Worm (Caenorhabditis elegans) whole organism, L1 larva: ENCODE results near the gene uig-1.

Experiments used
- C04F5.9 ChIP-seq: sonication (generic microtip); optimal IDR thresholded peaks from 2 replicates; lab custom pipeline; 2016; ENCODE audit warnings: missing genetic modification characterization, missing compliant biosample characterization
- F16B12.6 ChIP-seq: fragments of 150-350 bp; optimal IDR thresholded peaks from 2 replicates; lab custom pipeline; 2014; ENCODE audit warnings: missing biosample characterization, missing genetic modification characterization
- aha-1 ChIP-seq: fragments of 150-350 bp; optimal IDR thresholded peaks from 2 replicates; lab custom pipeline; 2014; ENCODE audit warnings: missing biosample characterization, missing genetic modification characterization
- alr-1 ChIP-seq: fragments of 200-800 bp; sonication (Bioruptor generic); optimal IDR thresholded peaks from 2 replicates; lab custom pipeline; 2018; ENCODE audit warnings: borderline replicate concordance, mild to moderate bottlenecking, missing genetic modification characterization, missing compliant biosample characterization
- blmp-1 ChIP-seq: fragments of 150-350 bp; optimal IDR thresholded peaks from 2 replicates; lab custom pipeline; 2014; ENCODE audit warnings: missing biosample characterization, missing genetic modification characterization
- ceh-63 ChIP-seq: fragments of 200-800 bp; sonication (Bioruptor generic); optimal IDR thresholded peaks from 2 replicates; lab custom pipeline; 2018; ENCODE audit warnings: mild to moderate bottlenecking, missing genetic modification characterization, missing compliant biosample characterization
- ceh-8 ChIP-seq: fragments of 200-800 bp; sonication (Bioruptor generic); optimal IDR thresholded peaks from 2 replicates; lab custom pipeline; 2018; ENCODE audit warnings: mild to moderate bottlenecking, missing genetic modification characterization, moderate library complexity, missing compliant biosample characterization
- ceh-82 ChIP-seq, 3 experiments: fragments of 150-350 bp in 1 of 3; sonication (generic microtip) in 2 of 3; optimal IDR thresholded peaks; 2 replicates each; lab custom pipeline; 2014 to 2017; ENCODE audit warnings: missing biosample characterization in 3 of 3, missing genetic modification characterization in 3 of 3
- ceh-88 ChIP-seq: fragments of 200-800 bp; sonication (Bioruptor generic); IDR thresholded peaks from 2 replicates; pipeline ENCODE4 v1.3.6; 2022; ENCODE audit warnings: missing genetic modification characterization, missing compliant biosample characterization
- dpl-1 ChIP-seq, 3 experiments: fragments of 150-350 bp in 2 of 3; sonication (generic microtip) in 1 of 3; optimal IDR thresholded peaks; 2 replicates each; lab custom pipeline; 2014 to 2017; ENCODE audit warnings: missing biosample characterization in 3 of 3, missing genetic modification characterization in 3 of 3, missing genetic modification reagents in 3 of 3
- efl-1 ChIP-seq, 4 experiments: fragments of 150-350 bp; optimal IDR thresholded peaks in 3 of 4; peaks in 1 of 4; 1 replicate in 1 of 4; 2 replicates in 3 of 4; lab custom pipeline; 2014; ENCODE audit warnings: missing biosample characterization in 2 of 4, missing genetic modification characterization in 2 of 4, missing genetic modification reagents in 2 of 4
- egl-27 ChIP-seq, 2 experiments: fragments of 150-350 bp in 1 of 2; sonication (generic microtip); optimal IDR thresholded peaks; 3 replicates each; lab custom pipeline; 2017 to 2018; ENCODE audit warnings: missing biosample characterization in 2 of 2, missing genetic modification characterization in 2 of 2, missing genetic modification reagents in 2 of 2
- elt-2 ChIP-seq: sonication (generic microtip); optimal IDR thresholded peaks from 2 replicates; lab custom pipeline; 2016; ENCODE audit warnings: missing genetic modification characterization, mild to moderate bottlenecking, inconsistent platforms, missing compliant biosample characterization, missing genetic modification reagents
- fkh-4 ChIP-seq: sonication (generic microtip); optimal IDR thresholded peaks from 2 replicates; lab custom pipeline; 2016; ENCODE audit warnings: missing compliant biosample characterization, missing genetic modification characterization, borderline replicate concordance
- fkh-8 ChIP-seq: sonication (generic microtip); optimal IDR thresholded peaks from 2 replicates; lab custom pipeline; 2016; ENCODE audit warnings: mild to moderate bottlenecking, missing genetic modification characterization, missing compliant biosample characterization
- grh-1 ChIP-seq: fragments of 200-800 bp; sonication (Bioruptor generic); IDR thresholded peaks from 2 replicates; pipeline ENCODE4 v1.3.6; 2022; ENCODE audit warnings: missing genetic modification reagents, missing genetic modification characterization, missing compliant biosample characterization
- hlh-17 ChIP-seq: fragments of 200-800 bp; sonication (Bioruptor generic); optimal IDR thresholded peaks from 2 replicates; lab custom pipeline; 2018; ENCODE audit warnings: missing genetic modification characterization, mild to moderate bottlenecking, missing compliant biosample characterization, moderate library complexity, borderline replicate concordance
- hpl-2 ChIP-seq: fragments of 150-350 bp; optimal IDR thresholded peaks from 2 replicates; lab custom pipeline; 2014; ENCODE audit warnings: missing biosample characterization, missing genetic modification reagents, missing genetic modification characterization
- lin-15B ChIP-seq: fragments of 150-350 bp; sonication (generic microtip); optimal IDR thresholded peaks from 3 replicates; lab custom pipeline; 2014; ENCODE audit warnings: missing biosample characterization, missing genetic modification characterization
- lin-35 ChIP-seq, 2 experiments: fragments of 150-350 bp; optimal IDR thresholded peaks; 2 replicates each; lab custom pipeline; 2014; ENCODE audit warnings: missing biosample characterization in 2 of 2, missing genetic modification characterization in 2 of 2, missing genetic modification reagents in 2 of 2
- lir-3 ChIP-seq: sonication (generic microtip); optimal IDR thresholded peaks from 2 replicates; lab custom pipeline; 2016; ENCODE audit warnings: mild to moderate bottlenecking, missing genetic modification characterization, moderate library complexity, missing compliant biosample characterization; ENCODE audit not compliant: poor library complexity
- lsy-2 ChIP-seq, 2 experiments: fragments of 150-350 bp; optimal IDR thresholded peaks; 2 replicates each; lab custom pipeline; 2014; ENCODE audit warnings: missing biosample characterization in 2 of 2, missing genetic modification characterization in 2 of 2
- mep-1 ChIP-seq: fragments of 150-350 bp; optimal IDR thresholded peaks from 2 replicates; lab custom pipeline; 2014; ENCODE audit warnings: missing biosample characterization, missing genetic modification characterization
- nhr-11 ChIP-seq: fragments of 150-350 bp; optimal IDR thresholded peaks from 2 replicates; lab custom pipeline; 2014; ENCODE audit warnings: missing biosample characterization, missing genetic modification characterization
- nhr-28 ChIP-seq: fragments of 150-350 bp; optimal IDR thresholded peaks from 2 replicates; lab custom pipeline; 2014; ENCODE audit warnings: missing biosample characterization, missing genetic modification characterization
- nhr-71 ChIP-seq: sonication (generic microtip); optimal IDR thresholded peaks from 2 replicates; lab custom pipeline; 2016; ENCODE audit warnings: mild to moderate bottlenecking, missing genetic modification characterization, moderate library complexity, missing compliant biosample characterization
- nhr-84 ChIP-seq: sonication (generic microtip); optimal IDR thresholded peaks from 2 replicates; lab custom pipeline; 2017; ENCODE audit warnings: missing biosample characterization, missing genetic modification characterization
- nhr-90 ChIP-seq: sonication (generic microtip); optimal IDR thresholded peaks from 2 replicates; lab custom pipeline; 2016; ENCODE audit warnings: mild to moderate bottlenecking, missing genetic modification characterization, missing compliant biosample characterization; ENCODE audit not compliant: poor library complexity
- pag-3 ChIP-seq: sonication (generic microtip); optimal IDR thresholded peaks from 2 replicates; lab custom pipeline; 2017; ENCODE audit warnings: missing genetic modification characterization, mild to moderate bottlenecking, missing compliant biosample characterization, antibody characterized with exemption, borderline replicate concordance; ENCODE audit not compliant: insufficient read depth
- pax-3 ChIP-seq: fragments of 200-800 bp; sonication (Bioruptor generic); optimal IDR thresholded peaks from 2 replicates; lab custom pipeline; 2018; ENCODE audit warnings: mild to moderate bottlenecking, missing genetic modification characterization, moderate library complexity, missing compliant biosample characterization
- rnt-1 ChIP-seq: sonication (generic microtip); optimal IDR thresholded peaks from 2 replicates; lab custom pipeline; 2016; ENCODE audit warnings: mild to moderate bottlenecking, missing genetic modification characterization, moderate library complexity, missing compliant biosample characterization
- skn-1 ChIP-seq: fragments of 150-350 bp; optimal IDR thresholded peaks from 2 replicates; lab custom pipeline; 2014; ENCODE audit warnings: missing biosample characterization, missing genetic modification characterization
- sptf-1 ChIP-seq: fragments of 150-350 bp; optimal IDR thresholded peaks from 2 replicates; lab custom pipeline; 2014; ENCODE audit warnings: missing biosample characterization, missing genetic modification characterization
- unc-30 ChIP-seq: sonication (generic microtip); optimal IDR thresholded peaks from 2 replicates; lab custom pipeline; 2017; ENCODE audit warnings: missing biosample characterization, missing genetic modification characterization
- unc-86 ChIP-seq: sonication (generic microtip); optimal IDR thresholded peaks from 2 replicates; lab custom pipeline; 2016; ENCODE audit warnings: missing genetic modification characterization, missing compliant biosample characterization
- vab-15 ChIP-seq: sonication (generic microtip); optimal IDR thresholded peaks from 2 replicates; lab custom pipeline; 2017; ENCODE audit warnings: missing genotype, mild to moderate bottlenecking, missing genetic modification characterization, missing compliant biosample characterization
- xbp-1 ChIP-seq: sonication (generic microtip); optimal IDR thresholded peaks from 2 replicates; lab custom pipeline; 2016; ENCODE audit warnings: missing genetic modification characterization, missing compliant biosample characterization
- zag-1 ChIP-seq: fragments of 150-350 bp; optimal IDR thresholded peaks from 2 replicates; lab custom pipeline; 2014; ENCODE audit warnings: missing biosample characterization, missing genetic modification characterization
- zip-4 ChIP-seq: fragments of 200-800 bp; sonication (Bioruptor generic); optimal IDR thresholded peaks from 2 replicates; lab custom pipeline; 2018; ENCODE audit warnings: mild to moderate bottlenecking, missing genetic modification characterization, moderate library complexity, missing compliant biosample characterization
- ztf-11 ChIP-seq, 2 experiments: sonication (generic microtip); optimal IDR thresholded peaks; 2 replicates each; lab custom pipeline; 2016 to 2017; ENCODE audit warnings: missing genetic modification characterization in 2 of 2, missing biosample characterization in 1 of 2, missing compliant biosample characterization in 1 of 2

Gene uig-1

ce11 chrV:13285284-13285683, 10.5 kb downstream of the uig-1 start (continued):
- TF ChIP-seq lin-15B (tag; lab: Kevin White, UChicago) (no peak), hlh-17 (GFP tag; lab: Kevin White, UChicago) (no peak), unc-86 (tag; lab: Kevin White, UChicago) (no peak), fkh-4 (tag; lab: Kevin White, UChicago) (no peak), nhr-28 (tag; lab: Kevin White, UChicago) (no peak), zip-4 (no peak), fkh-8 (no peak), ceh-63 (GFP tag; lab: Kevin White, UChicago) (no peak), ceh-88 (GFP tag; lab: Robert Waterston, UW) (no peak), mep-1 (tag; lab: Kevin White, UChicago) (no peak), dpl-1 (GFP tag; optimal IDR thresholded peaks at IDR 0.05; lab: Kevin White, UChicago) (no peak), nhr-84 (tag; lab: Kevin White, UChicago) (no peak), hpl-2 (GFP tag; lab: Kevin White, UChicago) (no peak), ceh-8 (no peak), pax-3 (tag; lab: Kevin White, UChicago) (no peak), lsy-2 (tag; optimal IDR thresholded peaks at IDR 0.05; lab: Kevin White, UChicago) (peak in 1 of 2 experiments; percentile 23), vab-15 (no peak), unc-30 (no peak), sptf-1 (no peak), C04F5.9 (no peak), ceh-82 (tag; optimal IDR thresholded peaks at IDR 0.05; lab: Kevin White, UChicago) (no peak)
- TF ChIP-seq, all 84 proteins: peak for 5

- TF ChIP-seq nhr-71 (tag; lab: Kevin White, UChicago) (peak; percentile 37), pag-3 (tag; lab: Kevin White, UChicago) (no peak)
- TF ChIP-seq, all 84 proteins: peak for 1
These were observed 12.8 kb downstream of the uig-1 start for ce11 chrV:13282958-13283357.

- TF ChIP-seq sptf-1 (no peak), efl-1 (optimal IDR thresholded peaks at IDR 0.05; lab: Kevin White, UChicago) (no peak), efl-1 (GFP tag; optimal IDR thresholded peaks at IDR 0.05 in 1 of 2; lab: Kevin White, UChicago) (peak in 1 of 2 experiments; percentile 59), nhr-90 (tag; lab: Kevin White, UChicago) (no peak), blmp-1 (tag; lab: Kevin White, UChicago) (peak; percentile 85)
These were observed 15.4 kb downstream of the uig-1 start for ce11 chrV:13280382-13280781.

- TF ChIP-seq skn-1: no peak
- TF ChIP-seq elt-2 (tag; lab: Kevin White, UChicago): no peak
- TF ChIP-seq zag-1: no peak
- TF ChIP-seq egl-27 (tag; optimal IDR thresholded peaks at IDR 0.05; lab: Kevin White, UChicago): no peak
- TF ChIP-seq grh-1 (GFP tag; lab: Robert Waterston, UW): no peak
- TF ChIP-seq xbp-1: no peak
- TF ChIP-seq F16B12.6 (tag; lab: Kevin White, UChicago): no peak
- no peak for TF ChIP-seq aha-1 (tag; lab: Kevin White, UChicago)
- no peak for TF ChIP-seq ceh-8
- no peak for TF ChIP-seq alr-1 (tag; lab: Kevin White, UChicago)
- no peak for TF ChIP-seq nhr-90 (tag; lab: Kevin White, UChicago)
- TF ChIP-seq lin-35 (GFP tag; optimal IDR thresholded peaks at IDR 0.05; lab: Kevin White, UChicago): no peak
- no peak for TF ChIP-seq unc-86 (tag; lab: Kevin White, UChicago)
- no peak for TF ChIP-seq rnt-1
- no peak for TF ChIP-seq nhr-11 (tag; lab: Kevin White, UChicago)
- TF ChIP-seq ztf-11 (tag; optimal IDR thresholded peaks at IDR 0.05; lab: Kevin White, UChicago): no peak
- TF ChIP-seq fkh-8: no peak
- TF ChIP-seq lir-3 (tag; lab: Kevin White, UChicago): no peak
- TF ChIP-seq fkh-4 (tag; lab: Kevin White, UChicago): no peak
- TF ChIP-seq dpl-1 (GFP tag; optimal IDR thresholded peaks at IDR 0.05; lab: Kevin White, UChicago): no peak
These were observed 19.8 kb downstream of the uig-1 start, which contains the start of gene F32F2.4 for ce11 chrV:13275959-13276358. TSS of gene F32F2.4 (plus strand) at chrV:13276259.
